Worm (Caenorhabditis elegans) whole organism, early embryonic: ENCODE measurements around the gene srj-24.

Source experiments
- F13C5.2 ChIP-seq: sonication (generic microtip); optimal IDR thresholded peaks from 2 replicates; lab custom pipeline; 2017; ENCODE audit warnings: mild to moderate bottlenecking, missing genetic modification characterization, inconsistent platforms, missing compliant biosample characterization
- aly-1 ChIP-seq: sonication (generic microtip); optimal IDR thresholded peaks from 2 replicates; lab custom pipeline; 2016; ENCODE audit warnings: missing genetic modification characterization, missing compliant biosample characterization
- ama-1 ChIP-seq: fragments of 150-350 bp; optimal IDR thresholded peaks from 2 replicates; lab custom pipeline; 2014
- ceh-13 ChIP-seq: fragments of 200-800 bp; sonication (Bioruptor generic); optimal IDR thresholded peaks from 2 replicates; lab custom pipeline; 2018; ENCODE audit warnings: mild to moderate bottlenecking, missing genetic modification characterization, missing compliant biosample characterization
- ceh-36 ChIP-seq: sonication (generic microtip); optimal IDR thresholded peaks from 2 replicates; lab custom pipeline; 2016; ENCODE audit warnings: missing genetic modification characterization, inconsistent platforms, missing compliant biosample characterization
- ets-7 ChIP-seq: sonication (generic microtip); optimal IDR thresholded peaks from 2 replicates; lab custom pipeline; 2016; ENCODE audit warnings: missing genotype, missing genetic modification characterization, missing compliant biosample characterization
- flt-1 ChIP-seq: fragments of 200-800 bp; sonication (Bioruptor generic); IDR thresholded peaks from 2 replicates; pipeline ENCODE4 v1.3.6; 2022; ENCODE audit warnings: missing genetic modification characterization, missing compliant biosample characterization
- hmbx-1 ChIP-seq: sonication (generic microtip); optimal IDR thresholded peaks from 2 replicates; lab custom pipeline; 2016; ENCODE audit warnings: mild to moderate bottlenecking, missing genetic modification characterization, missing compliant biosample characterization
- pes-1 ChIP-seq: fragments of 200-800 bp; sonication (Bioruptor generic); IDR thresholded peaks from 2 replicates; pipeline ENCODE4 v1.3.6; 2022; ENCODE audit warnings: missing genetic modification reagents, missing genetic modification characterization, missing compliant biosample characterization
- sea-1 ChIP-seq: fragments of 200-800 bp; sonication (Bioruptor generic); conservative IDR thresholded peaks from 2 replicates; pipeline ENCODE4 v1.3.6; 2022; ENCODE audit warnings: missing genetic modification characterization, missing compliant biosample characterization

ce11 chrV:699489-700129 is 39.1 kb downstream of the srj-24 start, which contains the start of the genes ugt-29 and srx-5:
- TF ChIP-seq ets-7 (tag; lab: Kevin White, UChicago), result no peak
- TF ChIP-seq ama-1 (lab: Kevin White, UChicago), result no peak
- TF ChIP-seq aly-1, result no peak
- TF ChIP-seq hmbx-1, result no peak
- TF ChIP-seq ceh-36, result no peak
- no peak for TF ChIP-seq ceh-13 (GFP tag; lab: Kevin White, UChicago)
- TF ChIP-seq pes-1 (GFP tag; lab: Robert Waterston, UW), result no peak
- no peak for TF ChIP-seq flt-1
- TF ChIP-seq F13C5.2 (tag; lab: Kevin White, UChicago), result no peak
- no peak for TF ChIP-seq sea-1 (GFP tag; lab: Robert Waterston, UW)
